Worm (Caenorhabditis elegans) whole organism, L2 larva: ENCODE results near the gene mtss-1.

ENCODE experiments used
- C34F6.9 ChIP-seq: fragments of 150-350 bp; optimal IDR thresholded peaks from 2 replicates; lab custom pipeline; 2014; ENCODE audit warnings: missing biosample characterization, missing genetic modification characterization
- F13H6.1 ChIP-seq: sonication (generic microtip); optimal IDR thresholded peaks from 2 replicates; lab custom pipeline; 2016; ENCODE audit warnings: missing genetic modification characterization, missing compliant biosample characterization
- Y55F3AM.14 ChIP-seq: fragments of 200-800 bp; sonication (Bioruptor generic); optimal IDR thresholded peaks from 2 replicates; lab custom pipeline; 2018; ENCODE audit warnings: mild to moderate bottlenecking, missing genetic modification characterization, missing compliant biosample characterization
- alr-1 ChIP-seq: fragments of 150-350 bp; optimal IDR thresholded peaks from 2 replicates; lab custom pipeline; 2014; ENCODE audit warnings: missing biosample characterization, missing genetic modification characterization
- aly-2 ChIP-seq: fragments of 150-350 bp; optimal IDR thresholded peaks from 2 replicates; lab custom pipeline; 2014; ENCODE audit warnings: missing biosample characterization, missing genetic modification characterization
- ama-1 ChIP-seq: fragments of 150-350 bp; optimal IDR thresholded peaks from 2 replicates; lab custom pipeline; 2018; ENCODE audit warnings: inconsistent platforms
- crh-2 ChIP-seq: sonication (generic microtip); optimal IDR thresholded peaks from 2 replicates; lab custom pipeline; 2017; ENCODE audit warnings: missing biosample characterization, missing genetic modification characterization
- dmd-4 ChIP-seq: sonication (generic microtip); optimal IDR thresholded peaks from 2 replicates; lab custom pipeline; 2017; ENCODE audit warnings: missing biosample characterization, missing genetic modification characterization
- egl-27 ChIP-seq: sonication (generic microtip); optimal IDR thresholded peaks from 3 replicates; lab custom pipeline; 2017; ENCODE audit warnings: missing biosample characterization, missing genetic modification reagents, missing genetic modification characterization
- elt-1 ChIP-seq: fragments of 150-350 bp; optimal IDR thresholded peaks from 2 replicates; lab custom pipeline; 2014; ENCODE audit warnings: missing biosample characterization, missing genetic modification characterization
- elt-3 ChIP-seq: sonication (generic microtip); optimal IDR thresholded peaks from 2 replicates; lab custom pipeline; 2017; ENCODE audit warnings: missing biosample characterization, missing genetic modification characterization
- fos-1 ChIP-seq: fragments of 150-350 bp; optimal IDR thresholded peaks from 2 replicates; lab custom pipeline; 2014; ENCODE audit warnings: missing biosample characterization, missing genetic modification characterization
- gmeb-1 ChIP-seq: fragments of 150-350 bp; optimal IDR thresholded peaks from 2 replicates; lab custom pipeline; 2014; ENCODE audit warnings: missing biosample characterization, missing genetic modification characterization
- lin-13 ChIP-seq: fragments of 150-350 bp; optimal IDR thresholded peaks from 2 replicates; lab custom pipeline; 2014; ENCODE audit warnings: missing biosample characterization, missing genetic modification reagents, missing genetic modification characterization
- lin-39 ChIP-seq: fragments of 150-350 bp; optimal IDR thresholded peaks from 2 replicates; lab custom pipeline; 2014; ENCODE audit warnings: missing biosample characterization, missing genetic modification reagents, missing genetic modification characterization
- mab-5 ChIP-seq: fragments of 150-350 bp; optimal IDR thresholded peaks from 2 replicates; lab custom pipeline; 2014; ENCODE audit warnings: missing biosample characterization, missing genetic modification characterization
- mbf-1 ChIP-seq: sonication (generic microtip); optimal IDR thresholded peaks from 2 replicates; lab custom pipeline; 2017; ENCODE audit warnings: missing biosample characterization, missing genetic modification characterization
- mdl-1 ChIP-seq, 2 experiments: fragments of 150-350 bp in 1 of 2; sonication (generic microtip) in 1 of 2; optimal IDR thresholded peaks; 2 replicates each; lab custom pipeline; 2017; ENCODE audit warnings: missing biosample characterization in 2 of 2, missing genetic modification characterization in 2 of 2
- nhr-10 ChIP-seq: sonication (generic microtip); optimal IDR thresholded peaks from 2 replicates; lab custom pipeline; 2017; ENCODE audit warnings: missing biosample characterization, missing genetic modification characterization
- nhr-129 ChIP-seq: fragments of 150-350 bp; optimal IDR thresholded peaks from 2 replicates; lab custom pipeline; 2014; ENCODE audit warnings: missing biosample characterization, missing genetic modification characterization
- nhr-21 ChIP-seq: fragments of 150-350 bp; optimal IDR thresholded peaks from 2 replicates; lab custom pipeline; 2014; ENCODE audit warnings: missing biosample characterization, missing genetic modification characterization
- nhr-23 ChIP-seq: fragments of 150-350 bp; optimal IDR thresholded peaks from 2 replicates; lab custom pipeline; 2014; ENCODE audit warnings: missing biosample characterization, missing genetic modification reagents, missing genetic modification characterization
- nhr-25 ChIP-seq: fragments of 150-350 bp; sonication (generic microtip); optimal IDR thresholded peaks from 3 replicates; lab custom pipeline; 2014; ENCODE audit warnings: missing biosample characterization, missing genetic modification characterization
- nhr-6 ChIP-seq: fragments of 150-350 bp; optimal IDR thresholded peaks from 2 replicates; lab custom pipeline; 2014; ENCODE audit warnings: missing biosample characterization, missing genetic modification characterization
- sem-4 ChIP-seq: fragments of 150-350 bp; optimal IDR thresholded peaks from 2 replicates; lab custom pipeline; 2014; ENCODE audit warnings: missing biosample characterization, missing genetic modification reagents, missing genetic modification characterization
- skn-1 ChIP-seq: sonication (generic microtip); optimal IDR thresholded peaks from 2 replicates; lab custom pipeline; 2017; ENCODE audit warnings: missing biosample characterization, missing genetic modification characterization
- sma-3 ChIP-seq: sonication (generic microtip); optimal IDR thresholded peaks from 2 replicates; lab custom pipeline; 2016; ENCODE audit warnings: missing genetic modification reagents, missing genetic modification characterization, missing compliant biosample characterization
- snpc-4 ChIP-seq: fragments of 150-350 bp; optimal IDR thresholded peaks from 2 replicates; lab custom pipeline; 2014; ENCODE audit warnings: missing biosample characterization, missing genetic modification characterization
- unc-39 ChIP-seq: fragments of 150-350 bp; optimal IDR thresholded peaks from 2 replicates; lab custom pipeline; 2014; ENCODE audit warnings: missing biosample characterization, missing genetic modification characterization
- unc-55 ChIP-seq: fragments of 150-350 bp; sonication (generic microtip); optimal IDR thresholded peaks from 3 replicates; lab custom pipeline; 2014; ENCODE audit warnings: missing biosample characterization, missing genetic modification reagents, missing genetic modification characterization
- unc-62 ChIP-seq: fragments of 150-350 bp; optimal IDR thresholded peaks from 2 replicates; lab custom pipeline; 2014; ENCODE audit warnings: missing biosample characterization, missing genetic modification reagents, missing genetic modification characterization
- zag-1 ChIP-seq: fragments of 150-350 bp; optimal IDR thresholded peaks from 2 replicates; lab custom pipeline; 2014; ENCODE audit warnings: missing biosample characterization, missing genetic modification characterization
- ztf-1 ChIP-seq: fragments of 200-800 bp; sonication (Bioruptor generic); conservative IDR thresholded peaks from 2 replicates; pipeline ENCODE4 v1.3.6; 2022; ENCODE audit warnings: missing genetic modification characterization, missing compliant biosample characterization
- ztf-11 ChIP-seq: sonication (generic microtip); optimal IDR thresholded peaks from 2 replicates; lab custom pipeline; 2017; ENCODE audit warnings: missing biosample characterization, missing genetic modification characterization
- ztf-4 ChIP-seq: fragments of 150-350 bp; optimal IDR thresholded peaks from 2 replicates; lab custom pipeline; 2014; ENCODE audit warnings: missing biosample characterization, missing genetic modification characterization

The mtss-1 gene

DNA sequence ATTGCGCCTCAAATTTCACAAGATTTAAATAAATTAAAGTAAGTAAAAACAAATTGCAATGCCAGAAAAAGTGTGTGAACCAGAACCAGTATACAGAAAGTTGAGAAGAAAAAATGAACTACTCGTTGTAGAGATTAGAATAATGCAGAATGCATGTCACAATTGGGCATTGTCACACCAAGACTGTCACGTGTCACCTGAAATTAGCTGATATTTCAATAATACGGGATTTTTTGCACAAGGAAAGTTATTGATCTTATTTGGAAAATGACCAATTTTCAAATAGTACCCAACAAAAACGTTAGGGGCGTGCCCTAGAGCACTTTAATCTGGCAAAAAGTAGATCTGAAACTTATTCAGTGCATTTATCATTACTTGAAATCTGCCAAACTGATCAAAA is 26.2 kb upstream of the mtss-1 start:
- TF ChIP-seq ztf-4 (no peak), nhr-21 (no peak), F13H6.1 (tag; lab: Kevin White, UChicago) (no peak), gmeb-1 (no peak), aly-2 (no peak), unc-55 (no peak), fos-1 (tag; lab: Kevin White, UChicago) (no peak), elt-3 (tag; lab: Kevin White, UChicago) (no peak), egl-27 (tag; lab: Kevin White, UChicago) (no peak)

DNA sequence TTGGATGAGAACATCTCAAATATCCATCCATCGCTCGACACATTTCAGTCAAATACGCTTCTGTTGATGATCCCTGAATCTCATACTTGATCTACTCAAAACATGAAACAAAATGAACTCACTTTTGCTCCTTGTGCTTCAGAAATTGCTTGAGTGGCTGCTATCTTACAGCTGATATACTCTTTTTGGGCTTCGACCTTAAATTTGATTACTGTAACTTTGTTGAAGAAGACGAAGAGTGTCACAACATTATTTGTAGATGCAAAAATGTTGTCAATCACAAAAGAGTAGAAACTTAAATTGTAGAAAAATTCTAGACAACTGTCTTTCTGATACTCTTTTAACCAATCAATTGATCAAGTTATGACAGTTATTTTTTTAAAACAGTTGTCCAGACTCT is 25.5 kb upstream of the mtss-1 start:
- TF ChIP-seq unc-39 (no peak), Y55F3AM.14 (GFP tag; lab: Kevin White, UChicago) (no peak), skn-1 (tag; lab: Kevin White, UChicago) (no peak), dmd-4 (tag; lab: Kevin White, UChicago) (no peak), gmeb-1 (no peak), unc-55 (no peak), nhr-25 (tag; lab: Kevin White, UChicago) (no peak), snpc-4 (tag; lab: Kevin White, UChicago) (no peak), sma-3 (no peak), nhr-6 (tag; lab: Kevin White, UChicago) (no peak), zag-1 (tag; lab: Kevin White, UChicago) (no peak), ztf-4 (no peak), lin-39 (tag; lab: Kevin White, UChicago) (no peak), nhr-21 (no peak), nhr-129 (tag; lab: Kevin White, UChicago) (no peak), crh-2 (tag; lab: Kevin White, UChicago) (no peak), nhr-23 (no peak), egl-27 (tag; lab: Kevin White, UChicago) (no peak)

DNA sequence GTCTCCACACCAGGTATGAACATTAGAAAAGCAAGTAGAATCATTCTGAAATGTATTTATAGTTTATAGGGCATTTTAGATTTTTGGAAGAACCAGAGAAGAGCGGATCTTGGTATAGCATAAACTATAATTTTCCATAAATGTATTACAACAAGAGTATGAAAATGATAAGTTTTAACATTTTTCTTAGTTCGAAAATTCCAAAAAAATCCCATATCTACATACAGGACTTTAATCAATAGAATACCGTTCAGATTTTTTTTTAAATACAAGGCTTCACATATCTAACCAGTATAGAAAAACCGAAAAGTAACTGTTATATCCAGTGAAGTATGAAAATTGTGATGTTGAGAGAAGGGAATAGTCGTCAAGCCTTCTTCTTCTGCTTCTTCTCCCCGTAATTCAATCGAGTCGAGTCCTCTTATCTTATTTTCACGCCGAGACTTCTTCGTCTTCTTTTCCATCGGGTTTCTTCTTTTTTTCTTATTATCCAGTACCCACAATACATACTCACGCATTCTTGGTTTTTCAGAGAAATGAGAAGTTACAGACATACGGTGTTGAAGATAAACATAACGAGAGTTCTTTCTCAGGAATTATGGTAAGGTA is 24.2 kb upstream of the mtss-1 start, which contains the start of gene ZK370.6:
Gene ZK370.6, minus strand, starts transcription at position 51 of the 609 bp plus-strand sequence.
- TF ChIP-seq sma-3, result no peak
- TF ChIP-seq ztf-11, result no peak
- no peak for TF ChIP-seq nhr-25 (tag; lab: Kevin White, UChicago)
- no peak for TF ChIP-seq nhr-21
- TF ChIP-seq ztf-1 (GFP tag; lab: Robert Waterston, UW), result no peak
- no peak for TF ChIP-seq C34F6.9
- TF ChIP-seq egl-27 (tag; lab: Kevin White, UChicago), result no peak
- no peak for TF ChIP-seq gmeb-1
- no peak for TF ChIP-seq sem-4 (tag; lab: Kevin White, UChicago)
- no peak for TF ChIP-seq nhr-6 (tag; lab: Kevin White, UChicago)
- no peak for TF ChIP-seq nhr-23
- no peak for TF ChIP-seq unc-62
- TF ChIP-seq mbf-1, result no peak
- no peak for TF ChIP-seq nhr-129 (tag; lab: Kevin White, UChicago)
- no peak for TF ChIP-seq dmd-4 (tag; lab: Kevin White, UChicago)
- no peak for TF ChIP-seq elt-1 (tag; lab: Kevin White, UChicago)
- no peak for TF ChIP-seq Y55F3AM.14 (GFP tag; lab: Kevin White, UChicago)
- TF ChIP-seq ama-1 (lab: Kevin White, UChicago), result no peak
- TF ChIP-seq skn-1 (tag; lab: Kevin White, UChicago), result no peak
- no peak for TF ChIP-seq alr-1 (tag; lab: Kevin White, UChicago)
- TF ChIP-seq, all 48 proteins: peak for 0

DNA sequence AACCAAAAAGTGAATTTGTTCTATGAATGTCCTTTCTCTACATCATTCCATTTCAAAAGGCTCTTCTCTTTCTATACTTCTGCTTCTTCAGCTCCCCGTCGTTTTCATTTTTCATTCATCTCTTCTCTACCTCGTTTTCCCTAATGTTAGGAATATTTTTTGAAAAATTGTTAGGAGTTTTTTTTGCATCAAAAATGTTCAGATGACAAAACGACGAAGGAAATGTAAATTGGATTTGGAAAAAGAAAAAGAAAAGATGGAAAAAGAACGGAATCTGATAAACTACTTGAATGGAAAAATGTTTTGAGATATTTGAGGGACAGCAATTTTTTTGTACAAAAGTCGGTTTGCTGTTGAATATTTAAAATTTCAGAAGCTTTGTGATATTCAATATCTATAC is 23.3 kb upstream of the mtss-1 start:
- TF ChIP-seq C34F6.9, result no peak
- no peak for TF ChIP-seq ztf-4
- TF ChIP-seq nhr-10 (tag; lab: Kevin White, UChicago), result no peak
- no peak for TF ChIP-seq mab-5
- TF ChIP-seq mdl-1 (tag; optimal IDR thresholded peaks at IDR 0.05; lab: Kevin White, UChicago), result no peak
- TF ChIP-seq elt-3 (tag; lab: Kevin White, UChicago), result no peak
- no peak for TF ChIP-seq elt-1 (tag; lab: Kevin White, UChicago)
- no peak for TF ChIP-seq lin-39 (tag; lab: Kevin White, UChicago)
- TF ChIP-seq, all 48 proteins: peak for 0

DNA sequence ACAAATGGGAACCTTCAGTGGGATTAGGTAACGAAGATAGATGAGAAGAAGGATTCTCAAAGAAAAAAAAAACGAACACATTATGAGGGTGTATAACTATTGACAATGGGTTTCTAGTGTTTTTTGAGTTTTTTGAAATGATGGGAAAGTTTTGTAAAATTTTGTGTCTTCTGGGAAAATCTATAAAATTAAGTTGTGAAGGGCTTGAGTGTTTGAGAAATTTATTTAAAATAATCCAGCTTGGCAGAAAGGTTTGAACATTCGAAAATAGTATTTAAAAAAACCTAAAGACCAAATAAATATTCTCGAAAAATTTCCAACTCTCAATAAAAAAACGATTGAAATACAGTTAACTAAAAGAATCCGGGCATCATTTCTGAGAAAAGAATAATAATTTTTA is 22.9 kb upstream of the mtss-1 start:
- TF ChIP-seq nhr-21, result no peak
- TF ChIP-seq unc-39, result no peak
- TF ChIP-seq ztf-1 (GFP tag; lab: Robert Waterston, UW), result no peak
- TF ChIP-seq nhr-10 (tag; lab: Kevin White, UChicago), result no peak
- TF ChIP-seq lin-13 (GFP tag; lab: Kevin White, UChicago), result no peak
- TF ChIP-seq nhr-25 (tag; lab: Kevin White, UChicago), result no peak
